Worm (Caenorhabditis elegans): Measurements from ENCODE around the gene pxn-1.

Gene pxn-1

DNA sequence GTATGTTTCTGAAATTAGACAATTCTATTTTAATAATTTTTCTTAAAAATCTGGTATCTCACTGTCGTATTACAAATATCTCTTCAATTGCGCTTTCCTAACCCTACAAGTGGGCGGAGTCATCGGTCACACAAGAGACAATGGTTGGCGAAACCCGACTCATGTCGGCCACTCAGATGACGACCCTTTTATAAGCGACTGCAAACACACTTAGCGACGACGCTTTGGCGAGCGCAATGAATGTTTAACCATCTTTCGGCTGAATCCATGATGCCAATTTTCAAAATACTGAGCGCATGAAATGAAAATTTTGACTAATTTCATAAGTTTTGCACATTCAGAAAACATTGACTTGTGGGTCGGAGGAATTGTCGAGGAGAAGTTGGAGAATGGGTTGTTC is 5.7 kb downstream of the pxn-1 start (continued):
- TF ChIP-seq zfp-3 (GFP tag; conservative IDR thresholded peaks at IDR 0.05) (peak; percentile 93), fos-1 (tag; optimal IDR thresholded peaks at IDR 0.05) (peak; percentile 47), unc-130 (GFP tag; optimal IDR thresholded peaks at IDR 0.05) (peak; percentile 94), nhr-11 (tag; optimal IDR thresholded peaks at IDR 0.05) (peak; percentile 4), dmd-9 (GFP tag; IDR thresholded peaks at IDR 0.05) (peak; percentile 97), nhr-77 (tag; optimal IDR thresholded peaks at IDR 0.05) (peak; percentile 79), pqm-1 (tag; optimal IDR thresholded peaks at IDR 0.05) (no peak), fkh-10 (GFP tag; optimal IDR thresholded peaks at IDR 0.05) (no peak), jun-1 (tag; optimal IDR thresholded peaks at IDR 0.05) (peak; percentile 89), rbr-2 (tag; optimal IDR thresholded peaks at IDR 0.05) (peak; percentile 96), lin-38 (GFP tag; IDR thresholded peaks at IDR 0.05) (peak; percentile 95), cey-2 (tag; optimal IDR thresholded peaks at IDR 0.05; ENCODE audit: borderline replicate concordance, insufficient read depth) (no peak), saeg-2 (GFP tag; IDR thresholded peaks at IDR 0.05) (peak; percentile 99), pha-4 (GFP tag; IDR thresholded peaks at IDR 0.05) (peak; percentile 99), pha-4 (tag; optimal IDR thresholded peaks at IDR 0.05) (no peak), ctbp-1 (GFP tag; IDR thresholded peaks at IDR 0.05) (peak; percentile 99), unc-62 (GFP tag; optimal IDR thresholded peaks at IDR 0.05 in 1 of 2) (no peak), unc-62 (tag; optimal IDR thresholded peaks at IDR 0.05) (no peak), php-3 (GFP tag; IDR thresholded peaks at IDR 0.05) (peak; percentile 99), tag-97 (GFP tag; IDR thresholded peaks at IDR 0.05) (peak; percentile 88; the same call in 1 of the 2 replicates), ceh-20 (GFP tag; IDR thresholded peaks at IDR 0.05) (peak; percentile 97), nhr-41 (GFP tag; IDR thresholded peaks at IDR 0.05) (peak; percentile 100), ces-1 (GFP tag; optimal IDR thresholded peaks at IDR 0.05) (peak; percentile 74), ceh-62 (tag; optimal IDR thresholded peaks at IDR 0.05) (no peak), vab-7 (GFP tag; IDR thresholded peaks at IDR 0.05) (peak; percentile 99), zip-11 (GFP tag; IDR thresholded peaks at IDR 0.05) (peak; percentile 92), R02D3.7 (tag; optimal IDR thresholded peaks at IDR 0.05) (peak; percentile 72), nhr-76 (tag; optimal IDR thresholded peaks at IDR 0.05) (no peak), arid-1 (GFP tag; conservative IDR thresholded peaks at IDR 0.05) (peak; percentile 99), ceh-44 (GFP tag; IDR thresholded peaks at IDR 0.05) (peak; percentile 96), ceh-32 (tag; optimal IDR thresholded peaks at IDR 0.05; ENCODE audit: poor library complexity) (peak; percentile 87), nhr-6 (tag; optimal IDR thresholded peaks at IDR 0.05) (peak; percentile 82), daf-12 (tag; optimal IDR thresholded peaks at IDR 0.05) (no peak), Y48G9A.11 (GFP tag; IDR thresholded peaks at IDR 0.05) (peak; percentile 95), lin-29 (GFP tag; IDR thresholded peaks at IDR 0.05) (peak; percentile 96), hmg-1.1 (GFP tag; IDR thresholded peaks at IDR 0.05) (peak; percentile 99), madf-5 (GFP tag; IDR thresholded peaks at IDR 0.05) (peak in 1 of 2 experiments; percentile 99), Y105C5A.15 (GFP tag; IDR thresholded peaks at IDR 0.05) (peak; percentile 100), lir-3 (tag; optimal IDR thresholded peaks at IDR 0.05) (peak; percentile 95), hif-1 (tag; optimal IDR thresholded peaks at IDR 0.05) (peak; percentile 81), egl-43 (GFP tag; IDR thresholded peaks at IDR 0.05) (peak; percentile 100), aha-1 (tag) (peak; percentile 98), skn-1 (tag; optimal IDR thresholded peaks at IDR 0.05) (no peak), egl-27 (tag; optimal IDR thresholded peaks at IDR 0.05) (no peak), dmd-6 (GFP tag; IDR thresholded peaks at IDR 0.05) (peak; percentile 92; the same call in 1 of the 2 replicates), nhr-237 (tag; optimal IDR thresholded peaks at IDR 0.05) (no peak), aly-2 (tag; optimal IDR thresholded peaks at IDR 0.05) (peak; percentile 97), T20F7.1 (GFP tag; optimal IDR thresholded peaks at IDR 0.05) (peak; percentile 87), ztf-7 (tag; optimal IDR thresholded peaks at IDR 0.05) (peak; percentile 95), sdz-12 (GFP tag; optimal IDR thresholded peaks at IDR 0.05) (peak; percentile 99), dmd-8 (GFP tag; IDR thresholded peaks at IDR 0.05) (peak; percentile 100), ZK546.5 (tag; optimal IDR thresholded peaks at IDR 0.05) (no peak), tra-1 (GFP tag; IDR thresholded peaks at IDR 0.05) (peak; percentile 99)
